Worm (Caenorhabditis elegans): ENCODE results near the gene nas-4.

- TF ChIP-seq mdl-1 (tag; optimal IDR thresholded peaks at IDR 0.05) = peak; percentile 0
- TF ChIP-seq ztf-11 (tag; optimal IDR thresholded peaks at IDR 0.05) = no peak
- TF ChIP-seq pha-4 (tag; optimal IDR thresholded peaks at IDR 0.05) = peak; percentile 84
- no peak for TF ChIP-seq aly-2 (tag; optimal IDR thresholded peaks at IDR 0.05)
- TF ChIP-seq unc-39 (tag; optimal IDR thresholded peaks at IDR 0.05) = no peak
- TF ChIP-seq snpc-4 (tag; optimal IDR thresholded peaks at IDR 0.05) = peak; percentile 88
- TF ChIP-seq tbx-2 (tag; optimal IDR thresholded peaks at IDR 0.05) = peak; percentile 20
- TF ChIP-seq lin-39 (tag; optimal IDR thresholded peaks at IDR 0.05) = peak; percentile 58
- TF ChIP-seq pqm-1 (tag; optimal IDR thresholded peaks at IDR 0.05) = peak; percentile 82
- TF ChIP-seq elt-3 (tag; optimal IDR thresholded peaks at IDR 0.05) = no peak
- peak; percentile 0 for TF ChIP-seq ceh-82 (tag; optimal IDR thresholded peaks at IDR 0.05)
- TF ChIP-seq ama-1 (optimal IDR thresholded peaks at IDR 0.05) = peak; percentile 32
- TF ChIP-seq egl-27 (tag; optimal IDR thresholded peaks at IDR 0.05) = peak; percentile 60
These were observed 38.2 kb upstream of the nas-4 start for ce11 chrIII:6453665-6454064.
